Fruit fly (Drosophila melanogaster): ENCODE results near the gene knk.

knk gene

DNA sequence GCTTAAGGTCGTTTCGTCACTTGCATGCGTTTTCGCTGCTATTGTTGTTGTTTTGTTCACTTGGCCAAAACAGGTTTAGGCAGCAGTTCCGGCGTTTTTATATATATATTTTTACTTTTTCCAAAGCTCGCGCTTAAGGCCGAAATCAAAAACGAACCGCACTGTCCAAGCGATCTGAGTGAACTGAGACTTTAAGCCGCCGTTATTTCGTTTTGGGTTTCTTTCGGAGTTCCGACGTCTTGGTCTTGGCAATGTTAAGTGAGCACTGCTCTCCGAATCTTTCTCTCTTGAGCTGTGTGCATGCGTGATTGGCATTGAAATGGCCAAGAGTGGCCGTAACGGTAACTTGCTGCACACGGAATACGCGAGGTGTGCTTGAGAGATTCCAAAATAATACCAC is at the start of gene knk:
knk (minus strand) TSS at position 188 of the 400 bp plus-strand sequence.
- TF ChIP-seq gl (tag; optimal IDR thresholded peaks at IDR 0.05): peak; percentile 11
- no peak for TF ChIP-seq rn (GFP tag; IDR thresholded peaks at IDR 0.05)
- TF ChIP-seq CG12605 (GFP tag; IDR thresholded peaks at IDR 0.05): no peak
- peak; percentile 50 for TF ChIP-seq Pif1B (GFP tag; optimal IDR thresholded peaks at IDR 0.05)
- TF ChIP-seq CG4496 (GFP tag; IDR thresholded peaks at IDR 0.05): 0 out of 3 replicates have a peak, but pooled peaks have one; percentile 41
- TF ChIP-seq CG8159 (tag; optimal IDR thresholded peaks at IDR 0.05): no peak
- no peak for TF ChIP-seq CG8301 (tag; optimal IDR thresholded peaks at IDR 0.05)
- no peak for TF ChIP-seq CG15710 (tag; optimal IDR thresholded peaks at IDR 0.05)
- TF ChIP-seq CG17806 (tag; optimal IDR thresholded peaks at IDR 0.05): no peak
- peak; percentile 41 for TF ChIP-seq EcR (GFP tag; optimal IDR thresholded peaks at IDR 0.05)
- TF ChIP-seq fd96Ca (GFP tag; IDR thresholded peaks at IDR 0.05): peak; percentile 25; the same call in 1 of the 3 replicates
- TF ChIP-seq CG32121 (GFP tag; IDR thresholded peaks at IDR 0.05): 0 out of 2 replicates have a peak, but pooled peaks have one; percentile 13
- TF ChIP-seq Ets98B (GFP tag; IDR thresholded peaks at IDR 0.05): peak; percentile 63; the same call in 1 of the 2 replicates

DNA sequence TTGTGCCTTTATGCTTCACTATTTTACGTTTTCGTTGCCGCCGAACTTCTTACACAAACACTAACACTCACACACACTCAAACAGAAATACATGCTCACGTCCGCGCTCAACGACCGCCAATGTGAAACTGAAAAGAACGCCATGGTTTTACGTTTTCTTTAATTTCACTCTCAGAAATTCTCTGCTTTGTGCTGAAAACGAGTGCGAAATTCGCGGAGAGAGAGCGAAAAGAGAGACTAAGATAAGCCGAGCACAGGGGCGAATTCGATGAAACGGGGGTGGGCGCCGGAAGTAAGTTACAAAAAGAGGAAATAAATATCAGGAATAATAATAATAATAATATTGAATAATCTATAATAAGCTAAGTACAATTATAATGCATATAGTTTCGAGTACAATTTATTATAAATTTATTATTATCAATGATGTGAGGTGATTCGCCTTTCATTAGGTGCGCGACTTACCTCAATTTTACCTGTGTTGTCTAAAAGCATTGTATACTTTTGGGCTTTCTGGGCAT is 45.0 kb upstream of the knk start, which contains the start of gene Best1:
Best1 (minus strand) TSS at position 132 of the 521 bp plus-strand sequence.
- TF ChIP-seq Pif1B (GFP tag; optimal IDR thresholded peaks at IDR 0.05) (peak; percentile 95), CG8159 (tag; optimal IDR thresholded peaks at IDR 0.05) (peak; percentile 91), CG15710 (tag; optimal IDR thresholded peaks at IDR 0.05) (peak; percentile 86), CG13204 (GFP tag; optimal IDR thresholded peaks at IDR 0.05) (peak; percentile 77), Ets98B (GFP tag; IDR thresholded peaks at IDR 0.05) (peak; percentile 95), CG4496 (GFP tag; IDR thresholded peaks at IDR 0.05) (peak; percentile 95), Pif1A (GFP tag; optimal IDR thresholded peaks at IDR 0.05) (peak; percentile 93), rn (GFP tag; IDR thresholded peaks at IDR 0.05) (peak; percentile 67; the same call in 1 of the 2 replicates), EcR (GFP tag; optimal IDR thresholded peaks at IDR 0.05) (peak; percentile 83), Snoo (tag; optimal IDR thresholded peaks at IDR 0.05) (peak; percentile 93), CG12605 (GFP tag; IDR thresholded peaks at IDR 0.05) (peak; percentile 86), CG14655 (GFP tag; optimal IDR thresholded peaks at IDR 0.05) (peak; percentile 90), CG8301 (tag; optimal IDR thresholded peaks at IDR 0.05) (peak; percentile 90), CG32121 (GFP tag; IDR thresholded peaks at IDR 0.05) (peak; percentile 95), CG34367 (tag; optimal IDR thresholded peaks at IDR 0.05) (peak; percentile 81), fd96Ca (GFP tag; IDR thresholded peaks at IDR 0.05) (peak; percentile 94), CG17806 (tag; optimal IDR thresholded peaks at IDR 0.05) (peak; percentile 90), CG9948 (tag; optimal IDR thresholded peaks at IDR 0.05) (peak; percentile 86), gl (tag; optimal IDR thresholded peaks at IDR 0.05) (peak; percentile 79), D1 (tag; optimal IDR thresholded peaks at IDR 0.05) (peak; percentile 94), CG10348 (GFP tag; IDR thresholded peaks at IDR 0.05) (peak; percentile 59)

DNA sequence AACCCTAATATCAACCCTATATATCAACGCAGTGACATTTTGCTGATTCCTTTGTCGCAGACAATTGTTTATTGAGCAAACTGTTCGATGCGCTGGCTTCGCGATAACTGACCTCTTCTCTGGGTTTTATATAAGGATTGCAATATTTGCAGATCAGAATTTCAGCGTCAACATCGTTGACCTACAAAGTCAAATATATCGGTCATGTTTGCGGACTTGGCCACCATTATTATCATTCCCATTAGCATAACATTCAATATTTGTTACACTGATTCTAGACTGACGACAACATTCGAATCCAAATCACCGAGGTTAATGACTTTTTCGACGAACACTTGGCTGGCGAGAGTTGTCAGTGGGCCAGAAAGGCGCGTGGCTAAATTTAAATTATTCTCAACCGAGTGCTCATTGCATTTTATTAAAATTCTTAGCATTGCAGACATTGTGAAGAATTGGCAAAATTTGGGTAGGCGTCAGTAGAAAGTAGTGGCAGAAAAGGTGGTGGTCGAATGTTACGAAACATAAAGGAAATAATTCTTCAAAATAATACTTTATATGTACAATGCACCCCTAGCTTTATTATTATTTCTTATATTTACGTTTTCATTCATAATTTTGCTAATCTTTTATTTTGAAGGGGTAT is 43.8 kb upstream of the knk start:
- TF ChIP-seq CG32121 (GFP tag; IDR thresholded peaks at IDR 0.05) (no peak), Snoo (tag; optimal IDR thresholded peaks at IDR 0.05) (no peak), EcR (GFP tag; optimal IDR thresholded peaks at IDR 0.05) (peak; percentile 73), CG17806 (tag; optimal IDR thresholded peaks at IDR 0.05) (no peak), Pif1A (GFP tag; optimal IDR thresholded peaks at IDR 0.05) (no peak)

DNA sequence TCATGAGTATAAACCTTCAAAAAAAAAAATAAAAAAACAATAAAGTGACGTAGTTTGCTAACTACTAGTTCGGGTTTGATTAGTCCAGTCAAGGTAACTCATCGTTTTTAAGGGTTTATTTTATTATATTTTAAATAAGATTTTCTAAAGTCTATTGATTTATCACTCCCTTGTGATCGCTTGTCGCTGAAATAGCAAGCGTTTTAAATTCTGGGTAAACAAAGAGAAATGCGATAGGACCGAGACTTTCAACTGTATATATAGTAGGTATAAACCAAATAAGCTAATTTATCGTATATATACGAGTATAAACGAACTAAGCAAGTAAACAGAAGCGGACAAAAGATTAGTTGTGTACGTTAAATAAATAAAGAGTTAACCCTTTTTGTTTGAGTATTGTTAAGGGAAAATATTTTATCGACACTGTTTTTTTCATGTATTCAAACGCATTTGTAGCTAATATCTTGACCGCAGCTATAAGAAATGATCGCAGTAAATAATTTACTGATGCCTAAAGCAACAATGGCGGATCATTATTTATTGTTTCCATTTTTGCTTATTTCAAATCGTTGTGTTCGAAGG is 43.1 kb upstream of the knk start:
- TF ChIP-seq CG32121 (GFP tag; IDR thresholded peaks at IDR 0.05) (no peak), CG15710 (tag; optimal IDR thresholded peaks at IDR 0.05) (peak; percentile 52), D1 (tag; optimal IDR thresholded peaks at IDR 0.05) (no peak), CG17806 (tag; optimal IDR thresholded peaks at IDR 0.05) (no peak), CG14655 (GFP tag; optimal IDR thresholded peaks at IDR 0.05) (no peak), Ets98B (GFP tag; IDR thresholded peaks at IDR 0.05) (peak; percentile 37; the same call in 1 of the 2 replicates), rn (GFP tag; IDR thresholded peaks at IDR 0.05) (no peak), Pif1A (GFP tag; optimal IDR thresholded peaks at IDR 0.05) (peak; percentile 59), Snoo (tag; optimal IDR thresholded peaks at IDR 0.05) (peak; percentile 44), gl (tag; optimal IDR thresholded peaks at IDR 0.05) (no peak), CG12605 (GFP tag; IDR thresholded peaks at IDR 0.05) (no peak), CG34367 (tag; optimal IDR thresholded peaks at IDR 0.05) (no peak), CG9948 (tag; optimal IDR thresholded peaks at IDR 0.05) (no peak), CG10348 (GFP tag; IDR thresholded peaks at IDR 0.05) (no peak), CG8159 (tag; optimal IDR thresholded peaks at IDR 0.05) (peak; percentile 58), Pif1B (GFP tag; optimal IDR thresholded peaks at IDR 0.05) (peak; percentile 28), fd96Ca (GFP tag; IDR thresholded peaks at IDR 0.05) (no peak), CG4496 (GFP tag; IDR thresholded peaks at IDR 0.05) (peak; percentile 45; the same call in 1 of the 3 replicates), CG8301 (tag; optimal IDR thresholded peaks at IDR 0.05) (peak; percentile 30), EcR (GFP tag; optimal IDR thresholded peaks at IDR 0.05) (no peak), CG13204 (GFP tag; optimal IDR thresholded peaks at IDR 0.05) (no peak)

DNA sequence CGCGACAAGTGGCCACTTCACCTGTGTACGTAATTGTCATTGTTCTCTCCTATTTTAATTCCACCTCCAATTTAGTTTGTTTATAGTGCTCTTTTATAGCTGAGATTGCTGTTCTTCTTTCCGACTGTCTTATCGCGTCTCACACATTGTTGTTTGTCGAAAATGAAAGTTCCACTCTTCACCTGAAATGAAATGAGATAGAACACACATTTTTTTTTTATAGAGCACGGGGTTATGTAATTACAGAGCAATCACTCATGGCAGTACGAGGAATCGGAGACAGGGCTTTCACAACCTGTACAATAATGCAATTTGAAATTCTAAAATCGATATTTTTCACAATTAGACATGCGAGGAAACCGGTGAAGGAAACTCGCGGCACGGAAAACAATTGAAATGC is 41.8 kb upstream of the knk start:
- TF ChIP-seq CG8301 (tag; optimal IDR thresholded peaks at IDR 0.05) (no peak), gl (tag; optimal IDR thresholded peaks at IDR 0.05) (no peak), CG4496 (GFP tag; IDR thresholded peaks at IDR 0.05) (no peak), CG15710 (tag; optimal IDR thresholded peaks at IDR 0.05) (no peak), CG14655 (GFP tag; optimal IDR thresholded peaks at IDR 0.05) (no peak), CG17806 (tag; optimal IDR thresholded peaks at IDR 0.05) (no peak), Ets98B (GFP tag; IDR thresholded peaks at IDR 0.05) (no peak), CG9948 (tag; optimal IDR thresholded peaks at IDR 0.05) (no peak), CG13204 (GFP tag; optimal IDR thresholded peaks at IDR 0.05) (no peak), CG10348 (GFP tag; IDR thresholded peaks at IDR 0.05) (no peak), EcR (GFP tag; optimal IDR thresholded peaks at IDR 0.05) (no peak), Pif1B (GFP tag; optimal IDR thresholded peaks at IDR 0.05) (no peak), Snoo (tag; optimal IDR thresholded peaks at IDR 0.05) (no peak), CG8159 (tag; optimal IDR thresholded peaks at IDR 0.05) (no peak), CG34367 (tag; optimal IDR thresholded peaks at IDR 0.05) (no peak), fd96Ca (GFP tag; IDR thresholded peaks at IDR 0.05) (no peak), Pif1A (GFP tag; optimal IDR thresholded peaks at IDR 0.05) (no peak), CG12605 (GFP tag; IDR thresholded peaks at IDR 0.05) (no peak)

Data from whole organism, pupa.